Fruit fly (Drosophila melanogaster) whole organism, embryonic: ENCODE measurements around the gene opa.

Experiments used
- C15 ChIP-seq: fragments of 200-800 bp; sonication (Bioruptor generic); IDR thresholded peaks from 3 replicates; pipeline ENCODE4 v1.3.6; 2022; ENCODE audit warnings: missing biosample characterization, missing genetic modification characterization
- CG17612 ChIP-seq: fragments of 200-800 bp; sonication (Bioruptor generic); IDR thresholded peaks from 2 replicates; pipeline ENCODE4 v1.3.6; 2022; ENCODE audit warnings: missing biosample characterization, missing genetic modification characterization
- CG2199 ChIP-seq: fragments of 200-800 bp; sonication (Bioruptor generic); IDR thresholded peaks from 3 replicates; pipeline ENCODE4 v1.3.6; 2022; ENCODE audit warnings: missing biosample characterization, missing genetic modification characterization
- CG2202 ChIP-seq: fragments of 200-800 bp; sonication (Bioruptor generic); optimal IDR thresholded peaks from 2 replicates; lab custom pipeline; 2018; ENCODE audit warnings: missing biosample characterization, mild to moderate bottlenecking, missing genetic modification characterization
- CG2875 ChIP-seq: fragments of 200-800 bp; sonication (Bioruptor generic); optimal IDR thresholded peaks from 2 replicates; lab custom pipeline; 2017; ENCODE audit warnings: missing biosample characterization, mild to moderate bottlenecking, missing genetic modification characterization, missing genetic modification reagents
- CG31365 ChIP-seq: fragments of 200-800 bp; sonication (Bioruptor generic); optimal IDR thresholded peaks from 2 replicates; lab custom pipeline; 2018; ENCODE audit warnings: missing biosample characterization, mild to moderate bottlenecking, missing genetic modification characterization
- CG31388 ChIP-seq: fragments of 200-800 bp; sonication (Bioruptor generic); optimal IDR thresholded peaks from 2 replicates; lab custom pipeline; 2016; ENCODE audit warnings: missing biosample characterization, missing genetic modification characterization
- CG3995 ChIP-seq: fragments of 200-800 bp; sonication (Bioruptor generic); optimal IDR thresholded peaks from 3 replicates; lab custom pipeline; 2016; ENCODE audit warnings: missing biosample characterization, missing genetic modification characterization
- CG4707 ChIP-seq: fragments of 200-800 bp; sonication (Bioruptor generic); optimal IDR thresholded peaks from 2 replicates; lab custom pipeline; 2018; ENCODE audit warnings: missing biosample characterization, mild to moderate bottlenecking, missing genetic modification characterization, moderate library complexity
- CG5953 ChIP-seq: fragments of 200-800 bp; sonication (Bioruptor generic); IDR thresholded peaks from 2 replicates; pipeline ENCODE4 v1.3.6; 2022; ENCODE audit warnings: missing biosample characterization, missing genetic modification characterization
- CG6689 ChIP-seq: fragments of 200-800 bp; sonication (Bioruptor generic); IDR thresholded peaks from 2 replicates; pipeline ENCODE4 v1.3.6; 2022; ENCODE audit warnings: missing biosample characterization, missing genetic modification characterization
- CG9876 ChIP-seq: fragments of 200-800 bp; sonication (Bioruptor generic); optimal IDR thresholded peaks from 2 replicates; lab custom pipeline; 2016; ENCODE audit warnings: missing biosample characterization, missing genetic modification characterization
- Dp ChIP-seq: fragments of 200-800 bp; sonication (Bioruptor generic); optimal IDR thresholded peaks from 2 replicates; lab custom pipeline; 2018; ENCODE audit warnings: missing biosample characterization, mild to moderate bottlenecking, missing genetic modification characterization, moderate library complexity
- HLH4C ChIP-seq: fragments of 200-800 bp; sonication (Bioruptor generic); IDR thresholded peaks from 3 replicates; pipeline ENCODE4 v1.3.6; 2022; ENCODE audit warnings: missing biosample characterization, missing genetic modification characterization; ENCODE audit not compliant: partially characterized antibody
- Mes4 ChIP-seq: fragments of 200-800 bp; sonication (Bioruptor generic); optimal IDR thresholded peaks from 2 replicates; lab custom pipeline; 2016; ENCODE audit warnings: missing biosample characterization, missing genetic modification characterization
- Poxn ChIP-seq: fragments of 200-800 bp; sonication (Bioruptor generic); IDR thresholded peaks from 2 replicates; pipeline ENCODE4 v1.3.6; 2022; ENCODE audit warnings: missing biosample characterization, missing genetic modification characterization
- Ptx1 ChIP-seq: fragments of 200-800 bp; sonication (Bioruptor generic); IDR thresholded peaks from 2 replicates; pipeline ENCODE4 v1.3.6; 2022; ENCODE audit warnings: missing biosample characterization, missing genetic modification characterization
- Rfx ChIP-seq: fragments of 200-800 bp; sonication (Bioruptor generic); IDR thresholded peaks from 2 replicates; pipeline ENCODE4 v1.3.6; 2022; ENCODE audit warnings: missing biosample characterization, missing genetic modification characterization
- Sin3A ChIP-seq: fragments of >200 bp; optimal IDR thresholded peaks from 2 replicates; lab custom pipeline; 2018
- Sry-δ ChIP-seq: fragments of 200-800 bp; sonication (Bioruptor generic); optimal IDR thresholded peaks from 2 replicates; lab custom pipeline; 2016; ENCODE audit warnings: missing biosample characterization, missing genetic modification characterization
- ab ChIP-seq: fragments of 200-800 bp; sonication (Bioruptor generic); optimal IDR thresholded peaks from 2 replicates; lab custom pipeline; 2016; ENCODE audit warnings: missing biosample characterization, missing genetic modification characterization
- abd-A ChIP-seq: fragments of 200-800 bp; sonication (Bioruptor generic); optimal IDR thresholded peaks from 3 replicates; lab custom pipeline; 2019; ENCODE audit warnings: missing biosample characterization, mild to moderate bottlenecking, missing genetic modification characterization, moderate library complexity
- ato ChIP-seq: fragments of 200-800 bp; sonication (Bioruptor generic); IDR thresholded peaks from 2 replicates; pipeline ENCODE4 v1.3.6; 2022; ENCODE audit warnings: missing biosample characterization, missing genetic modification characterization; ENCODE audit not compliant: partially characterized antibody
- bbx ChIP-seq: fragments of 200-800 bp; sonication (Bioruptor generic); IDR thresholded peaks from 2 replicates; pipeline ENCODE4 v1.3.6; 2022; ENCODE audit warnings: missing biosample characterization, missing genetic modification characterization; ENCODE audit not compliant: partially characterized antibody
- bigmax ChIP-seq: fragments of 200-800 bp; sonication (Bioruptor generic); optimal IDR thresholded peaks from 2 replicates; lab custom pipeline; 2018; ENCODE audit warnings: missing biosample characterization, mild to moderate bottlenecking, missing genetic modification characterization
- bowl ChIP-seq: fragments of 200-800 bp; sonication (Bioruptor generic); IDR thresholded peaks from 2 replicates; pipeline ENCODE4 v1.3.6; 2022; ENCODE audit warnings: missing biosample characterization, missing genetic modification characterization
- cg ChIP-seq: fragments of 200-800 bp; sonication (Bioruptor generic); optimal IDR thresholded peaks from 3 replicates; lab custom pipeline; 2019; ENCODE audit warnings: missing biosample characterization, mild to moderate bottlenecking, missing genetic modification characterization, moderate library complexity
- chif ChIP-seq, 2 experiments: fragments of 200-800 bp; sonication (Bioruptor generic); optimal IDR thresholded peaks; 3 replicates each; lab custom pipeline; 2016; ENCODE audit warnings: missing biosample characterization in 2 of 2, missing genetic modification characterization in 2 of 2
- cwo ChIP-seq: fragments of 200-800 bp; sonication (Bioruptor generic); optimal IDR thresholded peaks from 3 replicates; lab custom pipeline; 2017; ENCODE audit warnings: missing biosample characterization, missing genetic modification characterization, mild to moderate bottlenecking, moderate library complexity, missing genetic modification reagents
- dati ChIP-seq: fragments of 200-800 bp; sonication (Bioruptor generic); IDR thresholded peaks from 2 replicates; pipeline ENCODE4 v1.3.6; 2022; ENCODE audit warnings: missing biosample characterization, missing genetic modification characterization
- dmrt11E ChIP-seq: fragments of 200-800 bp; sonication (Bioruptor generic); optimal IDR thresholded peaks from 3 replicates; lab custom pipeline; 2018; ENCODE audit warnings: missing biosample characterization, mild to moderate bottlenecking, missing genetic modification characterization, moderate library complexity
- eyg ChIP-seq: fragments of 200-800 bp; sonication (Bioruptor generic); optimal IDR thresholded peaks from 3 replicates; lab custom pipeline; 2016; ENCODE audit warnings: missing biosample characterization, missing genetic modification characterization
- gfzf ChIP-seq: fragments of 200-800 bp; sonication (Bioruptor generic); optimal IDR thresholded peaks from 2 replicates; lab custom pipeline; 2016; ENCODE audit warnings: missing biosample characterization, mild to moderate bottlenecking, missing genetic modification characterization, moderate library complexity
- gsb ChIP-seq: fragments of 200-800 bp; sonication (Bioruptor generic); IDR thresholded peaks from 2 replicates; pipeline ENCODE4 v1.3.6; 2022; ENCODE audit warnings: missing biosample characterization, missing genetic modification characterization
- gt ChIP-seq: fragments of 200-800 bp; sonication (Bioruptor generic); IDR thresholded peaks from 2 replicates; pipeline ENCODE4 v1.3.6; 2022; ENCODE audit warnings: missing biosample characterization, missing genetic modification characterization
- ham ChIP-seq: fragments of 200-800 bp; sonication (Bioruptor generic); IDR thresholded peaks from 2 replicates; pipeline ENCODE4 v1.3.6; 2022; ENCODE audit warnings: missing biosample characterization, missing genetic modification characterization
- hkb ChIP-seq, 2 experiments: fragments of 200-800 bp in 1 of 2; fragments of >200 bp in 1 of 2; sonication (Bioruptor generic) in 1 of 2; IDR thresholded peaks in 1 of 2; optimal IDR thresholded peaks in 1 of 2; 2 replicates each; pipeline versions ENCODE4 v1.3.6 to Lab custom; 2017 to 2022; ENCODE audit warnings: missing biosample characterization in 1 of 2, missing genetic modification characterization in 1 of 2
- ind ChIP-seq: fragments of 200-800 bp; sonication (Bioruptor generic); optimal IDR thresholded peaks from 3 replicates; lab custom pipeline; 2016; ENCODE audit warnings: missing biosample characterization, missing genetic modification characterization
- nerfin-1 ChIP-seq: fragments of 200-800 bp; sonication (Bioruptor generic); optimal IDR thresholded peaks from 3 replicates; lab custom pipeline; 2019; ENCODE audit warnings: missing biosample characterization, mild to moderate bottlenecking, missing genetic modification characterization, moderate library complexity
- nerfin-2 ChIP-seq: fragments of 200-800 bp; sonication (Bioruptor generic); IDR thresholded peaks from 2 replicates; pipeline ENCODE4 v1.3.6; 2022; ENCODE audit warnings: missing biosample characterization, missing genetic modification characterization; ENCODE audit not compliant: partially characterized antibody
- oc ChIP-seq: fragments of 200-800 bp; sonication (Bioruptor generic); optimal IDR thresholded peaks from 2 replicates; lab custom pipeline; 2018; ENCODE audit warnings: missing biosample characterization, mild to moderate bottlenecking, missing genetic modification characterization, moderate library complexity
- psq ChIP-seq: fragments of 200-800 bp; sonication (Bioruptor generic); optimal IDR thresholded peaks from 2 replicates; lab custom pipeline; 2017; ENCODE audit warnings: missing biosample characterization, missing genetic modification characterization
- shn ChIP-seq: fragments of 200-800 bp; sonication (Bioruptor generic); optimal IDR thresholded peaks from 3 replicates; lab custom pipeline; 2016; ENCODE audit warnings: missing biosample characterization, missing genetic modification characterization
- ssp ChIP-seq: fragments of 200-800 bp; sonication (Bioruptor generic); IDR thresholded peaks from 2 replicates; pipeline ENCODE4 v1.3.6; 2022; ENCODE audit warnings: missing biosample characterization, missing genetic modification characterization
- sug ChIP-seq: fragments of 200-800 bp; optimal IDR thresholded peaks from 2 replicates; lab custom pipeline; 2019; ENCODE audit warnings: missing biosample characterization, mild to moderate bottlenecking, missing genetic modification characterization, moderate library complexity
- tgo ChIP-seq: fragments of 200-800 bp; sonication (Bioruptor generic); IDR thresholded peaks from 3 replicates; pipeline ENCODE4 v1.3.6; 2022; ENCODE audit warnings: missing biosample characterization, missing genetic modification characterization
- trh ChIP-seq: fragments of 200-800 bp; sonication (Bioruptor generic); optimal IDR thresholded peaks from 2 replicates; lab custom pipeline; 2016; ENCODE audit warnings: missing biosample characterization, missing genetic modification characterization
- twi ChIP-seq: fragments of 200-800 bp; optimal IDR thresholded peaks from 2 replicates; lab custom pipeline; 2019; ENCODE audit warnings: missing biosample characterization, mild to moderate bottlenecking, missing genetic modification characterization, moderate library complexity
- unpg ChIP-seq: fragments of 200-800 bp; sonication (Bioruptor generic); optimal IDR thresholded peaks from 3 replicates; lab custom pipeline; 2018; ENCODE audit warnings: missing biosample characterization, mild to moderate bottlenecking, missing genetic modification characterization, moderate library complexity
- vvl ChIP-seq: fragments of 200-800 bp; sonication (Bioruptor generic); IDR thresholded peaks from 2 replicates; pipeline ENCODE4 v1.3.6; 2022; ENCODE audit warnings: missing biosample characterization, missing genetic modification characterization
- yki ChIP-seq: fragments of >200 bp; optimal IDR thresholded peaks from 3 replicates; lab custom pipeline; 2018

opa gene

dm6 chr3R:4806318-4806757, 46.3 kb upstream of the opa start (continued):
- TF ChIP-seq C15 (GFP tag; lab: Robert Waterston, UW) (no peak), psq (GFP tag; lab: Kevin White, UChicago) (peak; percentile 70), oc (tag; lab: Kevin White, UChicago) (peak; percentile 41), trh (peak; percentile 22), hkb (optimal IDR thresholded peaks at IDR 0.05; lab: Kevin White, UChicago) (no peak), hkb (GFP tag; IDR thresholded peaks at IDR 0.05; lab: Robert Waterston, UW) (peak; percentile 80), Ptx1 (0 out of 2 replicates have a peak, but pooled peaks have one; percentile 15), Sry-δ (peak; percentile 17), Sin3A (no peak), Rfx (GFP tag; lab: Robert Waterston, UW) (peak; percentile 20; the same call in 1 of the 2 replicates), dmrt11E (peak; percentile 33), CG9876 (GFP tag; lab: Kevin White, UChicago) (peak; percentile 30), cwo (peak; percentile 46), nerfin-1 (tag; lab: Kevin White, UChicago) (peak; percentile 55), sug (tag; lab: Kevin White, UChicago) (peak; percentile 21), Poxn (GFP tag; lab: Robert Waterston, UW) (no peak), bbx (GFP tag; lab: Robert Waterston, UW) (peak; percentile 64; the same call in 1 of the 2 replicates), tgo (GFP tag; lab: Robert Waterston, UW) (no peak; the same call in 2 of the 3 replicates), bowl (GFP tag; lab: Robert Waterston, UW) (no peak), twi (tag; lab: Kevin White, UChicago) (no peak), ssp (GFP tag; lab: Robert Waterston, UW) (no peak), dati (GFP tag; lab: Robert Waterston, UW) (no peak), ab (GFP tag; lab: Kevin White, UChicago) (no peak), CG2202 (tag; lab: Kevin White, UChicago) (peak; percentile 72), nerfin-2 (no peak), ato (GFP tag; lab: Robert Waterston, UW) (no peak), gfzf (GFP tag; lab: Kevin White, UChicago) (no peak), CG4707 (GFP tag; lab: Kevin White, UChicago) (peak; percentile 77), CG17612 (GFP tag; lab: Robert Waterston, UW) (no peak), ind (GFP tag; lab: Kevin White, UChicago) (no peak), CG5953 (GFP tag; lab: Robert Waterston, UW) (no peak), Dp (GFP tag; lab: Kevin White, UChicago) (no peak), CG6689 (no peak), CG2875 (GFP tag; lab: Kevin White, UChicago) (peak; percentile 90), ham (GFP tag; lab: Robert Waterston, UW) (no peak), unpg (GFP tag; lab: Kevin White, UChicago) (peak; percentile 63), eyg (peak; percentile 41), bigmax (GFP tag; lab: Kevin White, UChicago) (no peak), shn (peak; percentile 62), HLH4C (0 out of 3 replicates have a peak, but pooled peaks have one; percentile 38), gt (GFP tag; lab: Robert Waterston, UW) (no peak), cg (GFP tag; lab: Kevin White, UChicago) (peak; percentile 72), gsb (GFP tag; lab: Robert Waterston, UW) (no peak), vvl (GFP tag; lab: Robert Waterston, UW) (peak; percentile 48), chif (GFP tag; optimal IDR thresholded peaks at IDR 0.05; lab: Kevin White, UChicago) (peak in 1 of 2 experiments; percentile 26), CG31365 (tag; lab: Kevin White, UChicago) (peak; percentile 55), Mes4 (GFP tag; lab: Kevin White, UChicago) (peak; percentile 73), yki (peak; percentile 53), abd-A (tag; lab: Kevin White, UChicago) (peak; percentile 46), CG3995 (GFP tag; lab: Kevin White, UChicago) (no peak), CG31388 (GFP tag; lab: Kevin White, UChicago) (no peak), CG2199 (GFP tag; lab: Robert Waterston, UW) (no peak)
